Worm (Caenorhabditis elegans) whole organism, L2 larva: ENCODE measurements around the gene B0228.8.

Source experiments
- ceh-16 ChIP-seq: fragments of 150-350 bp; optimal IDR thresholded peaks from 2 replicates; lab custom pipeline; 2014; ENCODE audit warnings: missing biosample characterization, missing genetic modification characterization
- egl-27 ChIP-seq: sonication (generic microtip); optimal IDR thresholded peaks from 3 replicates; lab custom pipeline; 2017; ENCODE audit warnings: missing biosample characterization, missing genetic modification reagents, missing genetic modification characterization
- lin-11 ChIP-seq: fragments of 150-350 bp; sonication (generic microtip); optimal IDR thresholded peaks from 2 replicates; lab custom pipeline; 2014; ENCODE audit warnings: missing biosample characterization, missing genetic modification characterization, inconsistent platforms, mixed read lengths
- nhr-12 ChIP-seq: fragments of 150-350 bp; optimal IDR thresholded peaks from 2 replicates; lab custom pipeline; 2014; ENCODE audit warnings: missing biosample characterization, missing genetic modification characterization
- nhr-77 ChIP-seq: fragments of 150-350 bp; optimal IDR thresholded peaks from 2 replicates; lab custom pipeline; 2014; ENCODE audit warnings: missing biosample characterization, missing genetic modification characterization
- unc-39 ChIP-seq: fragments of 150-350 bp; optimal IDR thresholded peaks from 2 replicates; lab custom pipeline; 2014; ENCODE audit warnings: missing biosample characterization, missing genetic modification characterization
- ztf-4 ChIP-seq: fragments of 150-350 bp; optimal IDR thresholded peaks from 2 replicates; lab custom pipeline; 2014; ENCODE audit warnings: missing biosample characterization, missing genetic modification characterization

DNA sequence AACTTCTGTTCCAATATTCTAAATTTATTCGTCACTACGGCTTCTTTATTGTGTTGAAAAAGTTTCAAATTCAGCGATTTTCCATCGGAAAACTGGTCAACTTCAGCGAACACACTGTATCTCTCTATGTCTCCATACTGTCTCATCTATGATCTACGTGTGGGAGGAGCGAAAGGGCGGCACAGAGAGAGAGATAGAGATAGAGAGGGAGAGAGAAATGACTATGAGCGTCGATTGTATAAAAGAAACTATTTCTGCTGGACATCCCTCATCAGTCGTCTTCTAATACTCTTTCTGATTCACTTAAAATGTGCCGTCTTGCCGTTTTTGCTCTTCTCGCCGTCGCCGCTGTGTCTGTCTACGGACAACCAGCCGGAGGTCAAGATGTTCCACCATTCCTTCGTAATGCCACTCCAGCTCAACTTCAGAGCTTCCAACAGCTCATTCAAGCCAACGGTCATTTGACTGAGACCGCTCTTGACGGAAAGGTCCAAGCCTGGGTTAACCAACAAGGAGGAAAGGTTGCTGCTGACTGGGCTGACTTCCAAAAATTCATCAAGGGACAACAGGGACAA lies 29.1 kb upstream of the B0228.8 start, which contains the start of gene srlf-1:
- TF ChIP-seq nhr-77 (no peak), nhr-12 (tag; lab: Kevin White, UChicago) (no peak), lin-11 (tag; lab: Kevin White, UChicago) (no peak), unc-39 (no peak), egl-27 (tag; lab: Kevin White, UChicago) (no peak), ceh-16 (no peak), ztf-4 (no peak)
